Fruit fly (Drosophila melanogaster) whole organism, embryonic: ENCODE measurements around the gene lobo.
A peak's percentile ranks its signal among the peaks of the same experiment; 100 is the strongest.

Experiments
- Bdp1 ChIP-seq: fragments of 200-800 bp; sonication (Bioruptor generic); optimal IDR thresholded peaks from 3 replicates; lab custom pipeline; 2016; ENCODE audit warnings: missing biosample characterization, missing genetic modification characterization
- CG10979 ChIP-seq: fragments of 200-800 bp; sonication (Bioruptor generic); optimal IDR thresholded peaks from 2 replicates; lab custom pipeline; 2018; ENCODE audit warnings: missing biosample characterization, mild to moderate bottlenecking, missing genetic modification characterization, moderate library complexity
- CG11723 ChIP-seq: fragments of 200-800 bp; sonication (Bioruptor generic); optimal IDR thresholded peaks from 2 replicates; lab custom pipeline; 2017; ENCODE audit warnings: missing biosample characterization, mild to moderate bottlenecking, missing genetic modification characterization
- CG12071 ChIP-seq: fragments of 200-800 bp; sonication (Bioruptor generic); optimal IDR thresholded peaks from 3 replicates; lab custom pipeline; 2018; ENCODE audit warnings: missing biosample characterization, mild to moderate bottlenecking, missing genetic modification characterization
- CG13775 ChIP-seq: fragments of 200-800 bp; sonication (Bioruptor generic); optimal IDR thresholded peaks from 3 replicates; lab custom pipeline; 2017; ENCODE audit warnings: missing biosample characterization, mild to moderate bottlenecking, missing genetic modification characterization
- CG14441 ChIP-seq: fragments of 200-800 bp; sonication (Bioruptor generic); IDR thresholded peaks from 2 replicates; pipeline ENCODE4 v1.3.6; 2022; ENCODE audit warnings: missing biosample characterization, missing genetic modification characterization
- CG16813 ChIP-seq: fragments of 200-800 bp; sonication (Bioruptor generic); IDR thresholded peaks from 3 replicates; pipeline ENCODE4 v1.3.6; 2022; ENCODE audit warnings: missing biosample characterization, missing genetic modification characterization; ENCODE audit not compliant: partially characterized antibody
- CG2116 ChIP-seq: fragments of 200-800 bp; sonication (Bioruptor generic); optimal IDR thresholded peaks from 3 replicates; lab custom pipeline; 2018; ENCODE audit warnings: missing biosample characterization, mild to moderate bottlenecking, missing genetic modification characterization
- CG31388 ChIP-seq: fragments of 200-800 bp; sonication (Bioruptor generic); optimal IDR thresholded peaks from 2 replicates; lab custom pipeline; 2016; ENCODE audit warnings: missing biosample characterization, missing genetic modification characterization
- CG4328 ChIP-seq: fragments of 200-800 bp; sonication (Bioruptor generic); optimal IDR thresholded peaks from 3 replicates; lab custom pipeline; 2017; ENCODE audit warnings: missing biosample characterization, missing genetic modification reagents, missing genetic modification characterization
- CG4424 ChIP-seq: fragments of 200-800 bp; sonication (Bioruptor generic); optimal IDR thresholded peaks from 3 replicates; lab custom pipeline; 2016; ENCODE audit warnings: missing biosample characterization, missing genetic modification characterization
- CG4854 ChIP-seq: fragments of 200-800 bp; sonication (Bioruptor generic); optimal IDR thresholded peaks from 2 replicates; lab custom pipeline; 2016; ENCODE audit warnings: missing biosample characterization, missing genetic modification characterization, inconsistent platforms
- CG6689 ChIP-seq: fragments of 200-800 bp; sonication (Bioruptor generic); IDR thresholded peaks from 2 replicates; pipeline ENCODE4 v1.3.6; 2022; ENCODE audit warnings: missing biosample characterization, missing genetic modification characterization
- CG7271 ChIP-seq: fragments of 200-800 bp; sonication (Bioruptor generic); optimal IDR thresholded peaks from 2 replicates; lab custom pipeline; 2018; ENCODE audit warnings: missing biosample characterization, mild to moderate bottlenecking, missing genetic modification characterization, moderate library complexity
- Drgx ChIP-seq: fragments of 200-800 bp; sonication (Bioruptor generic); IDR thresholded peaks from 2 replicates; pipeline ENCODE4 v1.3.6; 2022; ENCODE audit warnings: missing biosample characterization, missing genetic modification characterization
- Gug ChIP-seq: fragments of 200-800 bp; sonication (Bioruptor generic); IDR thresholded peaks from 4 replicates; pipeline ENCODE4 v1.3.6; 2022; ENCODE audit warnings: missing biosample characterization, missing genetic modification characterization
- Hmx ChIP-seq: fragments of 200-800 bp; sonication (Bioruptor generic); optimal IDR thresholded peaks from 2 replicates; lab custom pipeline; 2016; ENCODE audit warnings: missing biosample characterization, missing genetic modification characterization
- MTF-1 ChIP-seq: fragments of 200-800 bp; sonication (Bioruptor generic); optimal IDR thresholded peaks from 2 replicates; lab custom pipeline; 2018; ENCODE audit warnings: missing biosample characterization, mild to moderate bottlenecking, missing genetic modification characterization, borderline replicate concordance
- Mad ChIP-seq: fragments of 200-800 bp; sonication (Bioruptor generic); optimal IDR thresholded peaks from 2 replicates; lab custom pipeline; 2016; ENCODE audit warnings: missing biosample characterization, missing genetic modification characterization
- Med ChIP-seq: fragments of 200-800 bp; sonication (Bioruptor generic); peaks from one replicate; lab custom pipeline; 2016; ENCODE audit warnings: missing biosample characterization, missing genetic modification characterization, mild to moderate bottlenecking, inconsistent platforms, moderate library complexity
- Mrtf ChIP-seq: fragments of 200-800 bp; sonication (Bioruptor generic); IDR thresholded peaks from 3 replicates; pipeline ENCODE4 v1.3.6; 2022; ENCODE audit warnings: missing biosample characterization, missing genetic modification characterization
- Myb ChIP-seq: fragments of 200-800 bp; sonication (Bioruptor generic); optimal IDR thresholded peaks from 2 replicates; lab custom pipeline; 2016; ENCODE audit warnings: missing biosample characterization, missing genetic modification characterization
- NFAT ChIP-seq: fragments of 200-800 bp; sonication (Bioruptor generic); IDR thresholded peaks from 2 replicates; pipeline ENCODE4 v1.3.6; 2022; ENCODE audit warnings: missing biosample characterization, missing genetic modification characterization
- Sry-δ ChIP-seq: fragments of 200-800 bp; sonication (Bioruptor generic); optimal IDR thresholded peaks from 2 replicates; lab custom pipeline; 2016; ENCODE audit warnings: missing biosample characterization, missing genetic modification characterization
- Tbp ChIP-seq: fragments of >200 bp; optimal IDR thresholded peaks from 2 replicates; lab custom pipeline; 2018; ENCODE audit warnings: missing biosample characterization, missing genetic modification characterization
- bab2 ChIP-seq: fragments of 200-800 bp; sonication (Bioruptor generic); optimal IDR thresholded peaks from 2 replicates; lab custom pipeline; 2016; ENCODE audit warnings: missing biosample characterization, missing genetic modification characterization
- bcd ChIP-seq: fragments of 200-800 bp; sonication (Bioruptor generic); optimal IDR thresholded peaks from 2 replicates; lab custom pipeline; 2017; ENCODE audit warnings: missing biosample characterization, mild to moderate bottlenecking, missing genetic modification characterization
- cato ChIP-seq: fragments of 200-800 bp; sonication (Bioruptor generic); optimal IDR thresholded peaks from 2 replicates; lab custom pipeline; 2016; ENCODE audit warnings: missing biosample characterization, missing genetic modification characterization, borderline replicate concordance
- chinmo ChIP-seq: fragments of 200-800 bp; sonication (Bioruptor generic); IDR thresholded peaks from 4 replicates; pipeline ENCODE4 v1.3.6; 2022; ENCODE audit warnings: missing biosample characterization, missing genetic modification characterization; ENCODE audit not compliant: partially characterized antibody
- disco-r ChIP-seq: fragments of 200-800 bp; sonication (Bioruptor generic); optimal IDR thresholded peaks from 2 replicates; lab custom pipeline; 2016; ENCODE audit warnings: missing biosample characterization, missing genetic modification characterization
- gfzf ChIP-seq: fragments of 200-800 bp; sonication (Bioruptor generic); optimal IDR thresholded peaks from 2 replicates; lab custom pipeline; 2016; ENCODE audit warnings: missing biosample characterization, mild to moderate bottlenecking, missing genetic modification characterization, moderate library complexity
- ind ChIP-seq: fragments of 200-800 bp; sonication (Bioruptor generic); optimal IDR thresholded peaks from 3 replicates; lab custom pipeline; 2016; ENCODE audit warnings: missing biosample characterization, missing genetic modification characterization
- inv ChIP-seq: fragments of 200-800 bp; sonication (Bioruptor generic); IDR thresholded peaks from 2 replicates; pipeline ENCODE4 v1.3.6; 2022; ENCODE audit warnings: missing biosample characterization, missing genetic modification characterization; ENCODE audit not compliant: partially characterized antibody
- ken ChIP-seq: fragments of 200-800 bp; sonication (Bioruptor generic); IDR thresholded peaks from 3 replicates; pipeline ENCODE4 v1.3.6; 2022; ENCODE audit warnings: missing biosample characterization, missing genetic modification characterization
- lilli ChIP-seq: fragments of 200-800 bp; sonication (Bioruptor generic); optimal IDR thresholded peaks from 3 replicates; lab custom pipeline; 2016; ENCODE audit warnings: missing biosample characterization, missing genetic modification characterization
- mld ChIP-seq: fragments of 200-800 bp; sonication (Bioruptor generic); IDR thresholded peaks from 3 replicates; pipeline ENCODE4 v1.3.6; 2022; ENCODE audit warnings: missing biosample characterization, missing genetic modification characterization; ENCODE audit not compliant: partially characterized antibody
- nerfin-1 ChIP-seq: fragments of 200-800 bp; sonication (Bioruptor generic); optimal IDR thresholded peaks from 3 replicates; lab custom pipeline; 2019; ENCODE audit warnings: missing biosample characterization, mild to moderate bottlenecking, missing genetic modification characterization, moderate library complexity
- nmo ChIP-seq: fragments of 200-800 bp; sonication (Bioruptor generic); optimal IDR thresholded peaks from 2 replicates; lab custom pipeline; 2018; ENCODE audit warnings: missing biosample characterization, mild to moderate bottlenecking, missing genetic modification characterization, moderate library complexity
- onecut ChIP-seq: fragments of 200-800 bp; sonication (Bioruptor generic); IDR thresholded peaks from 2 replicates; pipeline ENCODE4 v1.3.6; 2022; ENCODE audit warnings: missing biosample characterization, missing genetic modification characterization
- p53 ChIP-seq: fragments of 200-800 bp; sonication (Bioruptor generic); optimal IDR thresholded peaks from 2 replicates; lab custom pipeline; 2016; ENCODE audit warnings: missing biosample characterization, missing genetic modification characterization
- run ChIP-seq: fragments of 200-800 bp; sonication (Bioruptor generic); optimal IDR thresholded peaks from 3 replicates; lab custom pipeline; 2018; ENCODE audit warnings: missing biosample characterization, mild to moderate bottlenecking, missing genetic modification characterization
- stc ChIP-seq: fragments of 200-800 bp; sonication (Bioruptor generic); IDR thresholded peaks from 2 replicates; pipeline ENCODE4 v1.3.6; 2022; ENCODE audit warnings: missing biosample characterization, missing genetic modification characterization
- trem ChIP-seq: fragments of 200-800 bp; optimal IDR thresholded peaks from 3 replicates; lab custom pipeline; 2019; ENCODE audit warnings: missing biosample characterization, mild to moderate bottlenecking, missing genetic modification characterization, moderate library complexity
- vnd ChIP-seq: fragments of 200-800 bp; sonication (Bioruptor generic); IDR thresholded peaks from 3 replicates; pipeline ENCODE4 v1.3.6; 2022; ENCODE audit warnings: missing biosample characterization, missing genetic modification characterization; ENCODE audit not compliant: partially characterized antibody

lobo gene

dm6 chr3R:25221203-25221807, 27.7 kb upstream of the lobo start, which contains the start of gene Alg9 (continued):
- TF ChIP-seq NFAT (GFP tag; lab: Robert Waterston, UW) (no peak), Mad (GFP tag; lab: Kevin White, UChicago) (peak; percentile 3), Sry-δ (GFP tag; lab: Kevin White, UChicago) (peak; percentile 88), CG31388 (GFP tag; lab: Kevin White, UChicago) (no peak), ken (GFP tag; lab: Robert Waterston, UW) (0 out of 3 replicates have a peak, but pooled peaks have one; percentile 24), Tbp (GFP tag; lab: Kevin White, UChicago) (no peak), Mrtf (no peak), MTF-1 (GFP tag; lab: Kevin White, UChicago) (no peak), nmo (GFP tag; lab: Kevin White, UChicago) (peak; percentile 23), gfzf (GFP tag; lab: Kevin White, UChicago) (peak; percentile 42), disco-r (no peak), ind (no peak), onecut (GFP tag; lab: Robert Waterston, UW) (peak; percentile 50; the same call in 1 of the 2 replicates), CG4424 (no peak)

dm6 chr3R:25219018-25219417, 25.4 kb upstream of the lobo start, which contains the start of gene CG31103:
CG31103 (plus strand) TSS chr3R:25219318.
- no peak for TF ChIP-seq Drgx (GFP tag; lab: Robert Waterston, UW)

- peak; percentile 22 for TF ChIP-seq Med
- TF ChIP-seq MTF-1 (GFP tag; lab: Kevin White, UChicago), result no peak
- TF ChIP-seq, all 482 proteins: peak for 1
These were observed 22.4 kb upstream of the lobo start, which contains the start of gene CG31106 for dm6 chr3R:25215997-25216396. CG31106 (plus strand) TSS chr3R:25216297.

dm6 chr3R:25215123-25215522, 21.5 kb upstream of the lobo start, which contains the start of gene Saysd1:
Saysd1 (minus strand) TSS chr3R:25215188.
- 0 out of 2 replicates have a peak, but pooled peaks have one; percentile 21 for TF ChIP-seq CG6689 (GFP tag; lab: Robert Waterston, UW)
- peak; percentile 17 for TF ChIP-seq trem (tag; lab: Kevin White, UChicago)
- no peak for TF ChIP-seq p53 (GFP tag; lab: Kevin White, UChicago)
- TF ChIP-seq CG4854 (GFP tag; lab: Kevin White, UChicago), result peak; percentile 14
- TF ChIP-seq CG10979 (tag; lab: Kevin White, UChicago), result no peak
- peak; percentile 51; the same call in 1 of the 2 replicates for TF ChIP-seq CG14441 (GFP tag; lab: Robert Waterston, UW)
- peak; percentile 43; the same call in 1 of the 2 replicates for TF ChIP-seq stc (GFP tag; lab: Robert Waterston, UW)
- TF ChIP-seq Bdp1 (GFP tag; lab: Kevin White, UChicago), result no peak
- peak; percentile 12 for TF ChIP-seq nerfin-1 (tag; lab: Kevin White, UChicago)
- no peak for TF ChIP-seq cato (GFP tag; lab: Kevin White, UChicago)
- TF ChIP-seq bcd (GFP tag; lab: Kevin White, UChicago), result peak; percentile 38
- peak; percentile 10 for TF ChIP-seq CG7271
- TF ChIP-seq CG2116 (GFP tag; lab: Kevin White, UChicago), result peak; percentile 46
- no peak for TF ChIP-seq CG4328 (GFP tag; lab: Kevin White, UChicago)
- TF ChIP-seq CG11723 (GFP tag; lab: Kevin White, UChicago), result no peak
- peak; percentile 35; the same call in 1 of the 4 replicates for TF ChIP-seq Gug
- peak; percentile 78; the same call in 2 of the 3 replicates for TF ChIP-seq mld (GFP tag; lab: Robert Waterston, UW)
- no peak for TF ChIP-seq CG13775 (GFP tag; lab: Kevin White, UChicago)
- peak; percentile 82; the same call in 1 of the 4 replicates for TF ChIP-seq chinmo (GFP tag; lab: Robert Waterston, UW)
- peak; percentile 78 for TF ChIP-seq vnd (GFP tag; lab: Robert Waterston, UW)
- TF ChIP-seq CG16813 (GFP tag; lab: Robert Waterston, UW), result peak; percentile 76
- no peak for TF ChIP-seq CG12071 (GFP tag; lab: Kevin White, UChicago)
- no peak for TF ChIP-seq bab2 (GFP tag; lab: Kevin White, UChicago)
- peak; percentile 60; the same call in 1 of the 2 replicates for TF ChIP-seq inv
- no peak for TF ChIP-seq run (tag; lab: Kevin White, UChicago)
- TF ChIP-seq lilli (GFP tag; lab: Kevin White, UChicago), result no peak
- TF ChIP-seq Hmx, result peak; percentile 10
- TF ChIP-seq Myb (GFP tag; lab: Kevin White, UChicago), result peak; percentile 51
